Fruit fly (Drosophila melanogaster) whole organism, prepupa: ENCODE results near the gene Marf.

ENCODE experiments used
- CG6276 ChIP-seq: fragments of 200-800 bp; sonication (Bioruptor generic); optimal IDR thresholded peaks from 2 replicates; lab custom pipeline; 2017; ENCODE audit warnings: missing biosample characterization, mild to moderate bottlenecking, missing genetic modification characterization
- CG8119 ChIP-seq: fragments of 200-800 bp; sonication (Bioruptor generic); IDR thresholded peaks from 3 replicates; pipeline ENCODE4 v1.3.6; 2022; ENCODE audit warnings: missing biosample characterization, missing genetic modification characterization
- Gug ChIP-seq: fragments of 200-800 bp; sonication (Bioruptor generic); IDR thresholded peaks from 2 replicates; pipeline ENCODE4 v1.3.6; 2022; ENCODE audit warnings: missing biosample characterization, missing genetic modification characterization
- Hr39 ChIP-seq: fragments of 200-800 bp; sonication (Bioruptor generic); optimal IDR thresholded peaks from 2 replicates; lab custom pipeline; 2016; ENCODE audit warnings: missing biosample characterization, missing genetic modification characterization

dm6 chrX:6332988-6333719 is 32.6 kb upstream of the Marf start:
- TF ChIP-seq Hr39 (GFP tag; lab: Kevin White, UChicago) (peak; percentile 28), CG8119 (GFP tag; lab: Robert Waterston, UW) (0 out of 3 replicates have a peak, but pooled peaks have one; percentile 17), Gug (GFP tag; lab: Robert Waterston, UW) (no peak), CG6276 (GFP tag; lab: Kevin White, UChicago) (peak; percentile 20)
